Worm (Caenorhabditis elegans) whole organism, L4 larva: ENCODE data around the gene mrps-2.

Experiments used
- F37D6.2 ChIP-seq: sonication (generic microtip); optimal IDR thresholded peaks from 2 replicates; lab custom pipeline; 2016; ENCODE audit warnings: mild to moderate bottlenecking, missing genetic modification characterization, missing compliant biosample characterization
- F44E2.7 ChIP-seq: fragments of 200-800 bp; sonication (Bioruptor generic); IDR thresholded peaks from 2 replicates; pipeline ENCODE4 v2.1.2; 2022; ENCODE audit warnings: missing genetic modification characterization, missing compliant biosample characterization
- R02D3.7 ChIP-seq: fragments of 150-350 bp; sonication (generic microtip); optimal IDR thresholded peaks from 3 replicates; lab custom pipeline; 2014; ENCODE audit warnings: missing biosample characterization, missing genetic modification characterization
- T26A8.4 ChIP-seq: fragments of 200-800 bp; sonication (Bioruptor generic); IDR thresholded peaks from 2 replicates; pipeline ENCODE4 v1.3.6; 2022; ENCODE audit warnings: missing genetic modification characterization, missing compliant biosample characterization
- Y5F2A.4 ChIP-seq: fragments of 200-800 bp; sonication (Bioruptor generic); optimal IDR thresholded peaks from 2 replicates; lab custom pipeline; 2018; ENCODE audit warnings: mild to moderate bottlenecking, missing genetic modification characterization, missing compliant biosample characterization
- Y75B8A.6 ChIP-seq: fragments of 200-800 bp; sonication (Bioruptor generic); IDR thresholded peaks from 2 replicates; pipeline ENCODE4 v1.3.6; 2022; ENCODE audit warnings: missing genetic modification reagents, missing genetic modification characterization, missing compliant biosample characterization
- ZK337.2 ChIP-seq: fragments of 200-800 bp; sonication (Bioruptor generic); IDR thresholded peaks from 2 replicates; pipeline ENCODE4 v1.3.6; 2022; ENCODE audit warnings: missing genetic modification reagents, missing genetic modification characterization, missing compliant biosample characterization
- aha-1 ChIP-seq: fragments of 150-350 bp; peaks from one replicate; lab custom pipeline; 2014; ENCODE audit warnings: missing biosample characterization, missing genetic modification characterization
- ceh-20 ChIP-seq: fragments of 200-800 bp; sonication (Bioruptor generic); IDR thresholded peaks from 2 replicates; pipeline ENCODE4 v1.3.6; 2022; ENCODE audit warnings: missing genetic modification reagents, missing genetic modification characterization, missing compliant biosample characterization
- ceh-32 ChIP-seq: sonication (generic microtip); optimal IDR thresholded peaks from 2 replicates; lab custom pipeline; 2016; ENCODE audit warnings: mild to moderate bottlenecking, missing genetic modification characterization, missing compliant biosample characterization; ENCODE audit not compliant: poor library complexity
- cey-2 ChIP-seq: sonication (generic microtip); optimal IDR thresholded peaks from 3 replicates; lab custom pipeline; 2017; ENCODE audit warnings: missing genetic modification characterization, mild to moderate bottlenecking, missing compliant biosample characterization, antibody characterized with exemption, borderline replicate concordance; ENCODE audit not compliant: insufficient read depth
- ctbp-1 ChIP-seq: fragments of 200-800 bp; sonication (Bioruptor generic); IDR thresholded peaks from 2 replicates; pipeline ENCODE4 v1.3.6; 2022; ENCODE audit warnings: missing genetic modification reagents, missing genetic modification characterization, missing compliant biosample characterization
- daf-16 ChIP-seq, 3 experiments: sonication (generic microtip); optimal IDR thresholded peaks; 2 replicates each; lab custom pipeline; 2016 to 2017; ENCODE audit warnings: missing genetic modification characterization in 3 of 3, missing genetic modification reagents in 3 of 3, mild to moderate bottlenecking in 2 of 3, missing compliant biosample characterization in 2 of 3, missing biosample characterization in 1 of 3, moderate library complexity in 1 of 3
- daf-19 ChIP-seq: fragments of 200-800 bp; sonication (Bioruptor generic); conservative IDR thresholded peaks from 2 replicates; pipeline ENCODE4 v1.3.6; 2022; ENCODE audit warnings: missing genetic modification characterization, missing compliant biosample characterization
- dve-1 ChIP-seq: sonication (generic microtip); optimal IDR thresholded peaks from 2 replicates; lab custom pipeline; 2017; ENCODE audit warnings: antibody characterized with exemption, mild to moderate bottlenecking, missing genetic modification characterization, missing compliant biosample characterization; ENCODE audit not compliant: insufficient read depth
- egl-43 ChIP-seq: fragments of 200-800 bp; sonication (Bioruptor generic); IDR thresholded peaks from 2 replicates; pipeline ENCODE4 v1.3.6; 2022; ENCODE audit warnings: missing genetic modification reagents, missing genetic modification characterization, missing compliant biosample characterization
- gei-8 ChIP-seq: fragments of 200-800 bp; sonication (Bioruptor generic); optimal IDR thresholded peaks from 2 replicates; lab custom pipeline; 2018; ENCODE audit warnings: mild to moderate bottlenecking, missing genetic modification characterization, missing compliant biosample characterization
- hmg-1.1 ChIP-seq: fragments of 200-800 bp; sonication (Bioruptor generic); IDR thresholded peaks from 2 replicates; pipeline ENCODE4 v1.3.6; 2022; ENCODE audit warnings: missing genetic modification reagents, missing genetic modification characterization, missing compliant biosample characterization
- lim-7 ChIP-seq: fragments of 200-800 bp; sonication (Bioruptor generic); IDR thresholded peaks from 2 replicates; pipeline ENCODE4 v1.3.6; 2022; ENCODE audit warnings: missing genetic modification characterization, missing compliant biosample characterization
- lin-15B ChIP-seq: fragments of 150-350 bp; sonication (generic microtip); optimal IDR thresholded peaks from 3 replicates; lab custom pipeline; 2014; ENCODE audit warnings: missing biosample characterization, missing genetic modification characterization
- lin-29 ChIP-seq: fragments of 200-800 bp; sonication (Bioruptor generic); IDR thresholded peaks from 2 replicates; pipeline ENCODE4 v1.3.6; 2022; ENCODE audit warnings: missing genetic modification reagents, missing genetic modification characterization, missing compliant biosample characterization
- lir-3 ChIP-seq: sonication (generic microtip); optimal IDR thresholded peaks from 2 replicates; lab custom pipeline; 2016; ENCODE audit warnings: mild to moderate bottlenecking, missing genetic modification characterization, missing compliant biosample characterization
- mdt-29 ChIP-seq: fragments of 200-800 bp; sonication (Bioruptor generic); IDR thresholded peaks from 2 replicates; pipeline ENCODE4 v1.3.6; 2022; ENCODE audit warnings: missing genetic modification reagents, missing genetic modification characterization, missing compliant biosample characterization
- mep-1 ChIP-seq: fragments of 150-350 bp; sonication (generic microtip); optimal IDR thresholded peaks from 3 replicates; lab custom pipeline; 2014; ENCODE audit warnings: missing biosample characterization, missing genetic modification characterization
- mxl-2 ChIP-seq: fragments of 200-800 bp; sonication (Bioruptor generic); conservative IDR thresholded peaks from 2 replicates; pipeline ENCODE4 v1.3.6; 2022; ENCODE audit warnings: missing genetic modification reagents, missing genetic modification characterization, missing compliant biosample characterization
- mxl-3 ChIP-seq: fragments of 200-800 bp; sonication (Bioruptor generic); optimal IDR thresholded peaks from 2 replicates; lab custom pipeline; 2018; ENCODE audit warnings: mild to moderate bottlenecking, missing genetic modification characterization, missing compliant biosample characterization
- nhr-111 ChIP-seq: fragments of 200-800 bp; sonication (Bioruptor generic); optimal IDR thresholded peaks from 2 replicates; lab custom pipeline; 2018; ENCODE audit warnings: mild to moderate bottlenecking, missing genetic modification characterization, missing compliant biosample characterization
- nhr-237 ChIP-seq: sonication (generic microtip); optimal IDR thresholded peaks from 2 replicates; lab custom pipeline; 2017; ENCODE audit warnings: missing biosample characterization, missing genetic modification characterization
- nhr-41 ChIP-seq: fragments of 200-800 bp; sonication (Bioruptor generic); IDR thresholded peaks from 2 replicates; pipeline ENCODE4 v1.3.6; 2022; ENCODE audit warnings: missing genetic modification reagents, missing genetic modification characterization, missing compliant biosample characterization
- php-3 ChIP-seq: fragments of 200-800 bp; sonication (Bioruptor generic); IDR thresholded peaks from 2 replicates; pipeline ENCODE4 v1.3.6; 2022; ENCODE audit warnings: missing genetic modification reagents, missing genetic modification characterization, missing compliant biosample characterization
- rbr-2 ChIP-seq: sonication (generic microtip); optimal IDR thresholded peaks from 2 replicates; lab custom pipeline; 2016; ENCODE audit warnings: missing genotype, missing genetic modification characterization, missing compliant biosample characterization
- saeg-2 ChIP-seq: fragments of 200-800 bp; sonication (Bioruptor generic); IDR thresholded peaks from 2 replicates; pipeline ENCODE4 v1.3.6; 2022; ENCODE audit warnings: missing genetic modification reagents, missing genetic modification characterization, missing compliant biosample characterization
- snpc-4 ChIP-seq: fragments of 150-350 bp; optimal IDR thresholded peaks from 2 replicates; lab custom pipeline; 2014; ENCODE audit warnings: missing biosample characterization, missing genetic modification characterization
- spr-1 ChIP-seq: sonication (generic microtip); optimal IDR thresholded peaks from 2 replicates; lab custom pipeline; 2016; ENCODE audit warnings: mild to moderate bottlenecking, missing genetic modification characterization, missing compliant biosample characterization
- tra-1 ChIP-seq: fragments of 200-800 bp; sonication (Bioruptor generic); IDR thresholded peaks from 2 replicates; pipeline ENCODE4 v1.3.6; 2022; ENCODE audit warnings: missing genetic modification reagents, missing genetic modification characterization, missing compliant biosample characterization
- unc-130 ChIP-seq: sonication (generic microtip); optimal IDR thresholded peaks from 2 replicates; lab custom pipeline; 2016; ENCODE audit warnings: missing genetic modification reagents, missing genetic modification characterization, missing compliant biosample characterization
- unc-62 ChIP-seq, 3 experiments: fragments of 150-350 bp in 1 of 3; sonication (generic microtip); optimal IDR thresholded peaks in 2 of 3; peaks in 1 of 3; 1 replicate in 1 of 3; 2 replicates in 2 of 3; lab custom pipeline; 2014 to 2017; ENCODE audit warnings: missing biosample characterization in 3 of 3, missing genetic modification characterization in 3 of 3, missing genetic modification reagents in 3 of 3, missing genotype in 1 of 3
- zfp-3 ChIP-seq: fragments of 200-800 bp; sonication (Bioruptor generic); conservative IDR thresholded peaks from 2 replicates; pipeline ENCODE4 v1.3.6; 2022; ENCODE audit warnings: missing genetic modification reagents, missing genetic modification characterization, missing compliant biosample characterization

mrps-2 gene

DNA sequence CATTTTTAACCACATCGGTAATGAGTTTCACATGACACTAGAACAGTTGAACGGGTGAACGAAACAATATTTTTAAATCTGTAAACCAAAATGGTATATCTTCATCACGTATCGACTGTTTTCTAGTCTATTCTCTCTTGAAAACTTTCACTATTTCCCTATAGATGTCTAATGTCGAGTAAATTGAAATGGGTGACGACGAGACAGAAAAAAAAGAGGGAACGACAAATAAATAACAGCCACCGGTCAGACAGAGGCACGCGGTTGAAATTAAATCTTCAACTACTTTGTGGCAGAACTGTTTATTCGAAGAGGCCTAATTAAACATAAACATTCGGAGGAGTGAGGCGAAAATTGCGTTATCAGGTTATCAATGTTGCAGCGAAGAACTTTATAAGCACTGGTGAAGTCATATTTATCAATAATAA lies 31.1 kb upstream of the mrps-2 start (continued):
- no peak for TF ChIP-seq spr-1 (tag; lab: Kevin White, UChicago)
- TF ChIP-seq lir-3 (tag; lab: Kevin White, UChicago): no peak
- TF ChIP-seq Y75B8A.6 (GFP tag; lab: Robert Waterston, UW): no peak
- TF ChIP-seq zfp-3 (GFP tag; lab: Robert Waterston, UW): no peak
- no peak for TF ChIP-seq tra-1
- TF ChIP-seq T26A8.4 (GFP tag; lab: Robert Waterston, UW): no peak
- no peak for TF ChIP-seq ceh-20 (GFP tag; lab: Robert Waterston, UW)
- TF ChIP-seq mxl-2 (GFP tag; lab: Robert Waterston, UW): no peak
- no peak for TF ChIP-seq unc-130 (GFP tag; lab: Kevin White, UChicago)
- no peak for TF ChIP-seq php-3
- TF ChIP-seq daf-19: no peak
- TF ChIP-seq egl-43: no peak
- TF ChIP-seq mep-1: peak; percentile 36
- peak; percentile 1 for TF ChIP-seq mxl-3 (GFP tag; lab: Kevin White, UChicago)
- TF ChIP-seq nhr-237 (tag; lab: Kevin White, UChicago): no peak
- TF ChIP-seq daf-16 (GFP tag; optimal IDR thresholded peaks at IDR 0.05; lab: Kevin White, UChicago): no peak
- peak; percentile 98 for TF ChIP-seq daf-16 (tag; optimal IDR thresholded peaks at IDR 0.05; lab: Kevin White, UChicago)
- TF ChIP-seq lin-29 (GFP tag; lab: Robert Waterston, UW): no peak
- no peak for TF ChIP-seq Y5F2A.4 (GFP tag; lab: Kevin White, UChicago)
- no peak for TF ChIP-seq rbr-2 (tag; lab: Kevin White, UChicago)
- no peak for TF ChIP-seq ctbp-1
- TF ChIP-seq dve-1 (tag; lab: Kevin White, UChicago): peak; percentile 38
- no peak for TF ChIP-seq R02D3.7
- no peak for TF ChIP-seq lim-7 (GFP tag; lab: Robert Waterston, UW)
- TF ChIP-seq lin-15B (tag; lab: Kevin White, UChicago): no peak
- no peak for TF ChIP-seq nhr-111
- no peak for TF ChIP-seq mdt-29
- TF ChIP-seq ceh-32: no peak
- no peak for TF ChIP-seq F37D6.2 (tag; lab: Kevin White, UChicago)

DNA sequence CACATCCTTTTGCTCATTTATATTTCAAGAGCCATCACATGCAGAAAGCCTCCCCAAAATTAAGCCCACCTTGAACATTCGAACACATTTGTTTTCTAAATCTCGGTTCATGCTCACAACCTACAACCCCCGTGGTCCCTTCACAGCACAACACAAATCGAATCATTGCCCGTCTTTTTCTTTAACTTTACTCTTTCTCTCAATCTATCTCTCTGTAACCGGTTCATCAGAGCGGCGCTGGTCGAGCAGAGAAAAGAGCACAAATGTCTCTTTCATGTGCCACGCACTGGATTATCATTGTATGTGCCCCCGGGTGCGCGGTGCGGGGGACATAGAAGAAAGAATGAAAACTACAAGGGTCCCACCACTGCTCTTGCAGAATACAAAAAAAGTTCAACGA lies 30.2 kb upstream of the mrps-2 start:
- peak; percentile 49 for TF ChIP-seq aha-1 (tag; lab: Kevin White, UChicago)
- no peak for TF ChIP-seq snpc-4 (tag; lab: Kevin White, UChicago)
- no peak for TF ChIP-seq saeg-2 (GFP tag; lab: Robert Waterston, UW)
- no peak for TF ChIP-seq gei-8 (GFP tag; lab: Kevin White, UChicago)
- TF ChIP-seq hmg-1.1 (GFP tag; lab: Robert Waterston, UW): 0 out of 2 replicates have a peak, but pooled peaks have one; percentile 22
- no peak for TF ChIP-seq nhr-41 (GFP tag; lab: Robert Waterston, UW)
- no peak for TF ChIP-seq cey-2 (tag; lab: Kevin White, UChicago)
- no peak for TF ChIP-seq F44E2.7 (GFP tag; lab: Robert Waterston, UW)

ce11 chrV:8437358-8437757 lies 28.1 kb upstream of the mrps-2 start:
- TF ChIP-seq ZK337.2 (GFP tag; lab: Robert Waterston, UW) (no peak), unc-62 (GFP tag; optimal IDR thresholded peaks at IDR 0.05 in 1 of 2; lab: Kevin White, UChicago) (peak in 1 of 2 experiments; percentile 92), unc-62 (tag; optimal IDR thresholded peaks at IDR 0.05; lab: Kevin White, UChicago) (no peak)
